Worm (Caenorhabditis elegans) whole organism, young adult: ENCODE results near the gene mcm-3AP.

ENCODE experiments used
- B0336.3 ChIP-seq: fragments of 200-800 bp; sonication (Bioruptor generic); IDR thresholded peaks from 2 replicates; pipeline ENCODE4 v1.3.6; 2022; ENCODE audit warnings: missing genetic modification characterization, missing compliant biosample characterization
- C06A6.2 ChIP-seq: fragments of 200-800 bp; sonication (Bioruptor generic); conservative IDR thresholded peaks from 2 replicates; pipeline ENCODE4 v1.3.6; 2022; ENCODE audit warnings: missing genetic modification characterization, missing compliant biosample characterization
- C17E4.6 ChIP-seq: fragments of 200-800 bp; sonication (Bioruptor generic); IDR thresholded peaks from 2 replicates; pipeline ENCODE4 v1.3.6; 2022; ENCODE audit warnings: missing genetic modification reagents, missing genetic modification characterization, missing compliant biosample characterization
- F33H1.4 ChIP-seq: fragments of 200-800 bp; sonication (Bioruptor generic); IDR thresholded peaks from 2 replicates; pipeline ENCODE4 v1.3.6; 2022; ENCODE audit warnings: missing genetic modification reagents, missing genetic modification characterization, missing compliant biosample characterization
- K11D2.4 ChIP-seq: fragments of 200-800 bp; sonication (Bioruptor generic); IDR thresholded peaks from 2 replicates; pipeline ENCODE4 v1.3.6; 2022; ENCODE audit warnings: missing genetic modification reagents, missing genetic modification characterization, missing compliant biosample characterization
- K12H6.12 ChIP-seq: fragments of 200-800 bp; sonication (Bioruptor generic); optimal IDR thresholded peaks from 2 replicates; lab custom pipeline; 2018; ENCODE audit warnings: mild to moderate bottlenecking, missing genetic modification characterization, missing compliant biosample characterization
- Y67H2A.10 ChIP-seq: fragments of 200-800 bp; sonication (Bioruptor generic); conservative IDR thresholded peaks from 2 replicates; pipeline ENCODE4 v1.3.6; 2022; ENCODE audit warnings: missing genetic modification reagents, missing genetic modification characterization, missing compliant biosample characterization
- Y79H2A.3 ChIP-seq: fragments of 200-800 bp; sonication (Bioruptor generic); conservative IDR thresholded peaks from 2 replicates; pipeline ENCODE4 v1.3.6; 2022; ENCODE audit warnings: missing genetic modification reagents, missing genetic modification characterization, missing compliant biosample characterization
- Y95B8A.8 ChIP-seq: fragments of 200-800 bp; sonication (Bioruptor generic); IDR thresholded peaks from 2 replicates; pipeline ENCODE4 v1.3.6; 2022; ENCODE audit warnings: missing genetic modification reagents, missing genetic modification characterization, missing compliant biosample characterization
- ZK185.1 ChIP-seq: sonication (generic microtip); optimal IDR thresholded peaks from 2 replicates; lab custom pipeline; 2016; ENCODE audit warnings: mild to moderate bottlenecking, missing genetic modification characterization, missing compliant biosample characterization; ENCODE audit not compliant: poor library complexity, severe bottlenecking
- aptf-2 ChIP-seq: fragments of 200-800 bp; sonication (Bioruptor generic); conservative IDR thresholded peaks from 2 replicates; pipeline ENCODE4 v1.3.6; 2022; ENCODE audit warnings: missing genetic modification reagents, missing genetic modification characterization, missing compliant biosample characterization
- athp-1 ChIP-seq: sonication (generic microtip); optimal IDR thresholded peaks from 2 replicates; lab custom pipeline; 2017; ENCODE audit warnings: mild to moderate bottlenecking, missing genetic modification characterization, missing compliant biosample characterization
- attf-6 ChIP-seq: fragments of 200-800 bp; sonication (Bioruptor generic); IDR thresholded peaks from 2 replicates; pipeline ENCODE4 v1.3.6; 2022; ENCODE audit warnings: missing genetic modification reagents, missing genetic modification characterization, missing compliant biosample characterization
- bed-2 ChIP-seq: fragments of 200-800 bp; sonication (Bioruptor generic); IDR thresholded peaks from 2 replicates; pipeline ENCODE4 v1.3.6; 2022; ENCODE audit warnings: missing genetic modification reagents, missing genetic modification characterization, missing compliant biosample characterization
- cebp-1 ChIP-seq, 2 experiments: fragments of 200-800 bp in 1 of 2; sonication (Bioruptor generic) in 1 of 2; sonication (generic microtip) in 1 of 2; IDR thresholded peaks in 1 of 2; optimal IDR thresholded peaks in 1 of 2; 2 replicates each; pipeline versions ENCODE4 v1.3.6 to Lab custom; 2017 to 2022; ENCODE audit warnings: missing compliant biosample characterization in 2 of 2, missing genetic modification characterization in 2 of 2, mild to moderate bottlenecking in 1 of 2, missing genetic modification reagents in 1 of 2, moderate library complexity in 1 of 2
- ceh-100 ChIP-seq: fragments of 200-800 bp; sonication (Bioruptor generic); IDR thresholded peaks from 2 replicates; pipeline ENCODE4 v1.3.6; 2022; ENCODE audit warnings: missing genetic modification reagents, missing genetic modification characterization, missing compliant biosample characterization
- ceh-27 ChIP-seq: fragments of 200-800 bp; sonication (Bioruptor generic); optimal IDR thresholded peaks from 2 replicates; lab custom pipeline; 2018; ENCODE audit warnings: mild to moderate bottlenecking, missing genetic modification characterization, moderate library complexity, missing compliant biosample characterization
- ceh-40 ChIP-seq: fragments of 200-800 bp; sonication (Bioruptor generic); IDR thresholded peaks from 2 replicates; pipeline ENCODE4 v1.3.6; 2022; ENCODE audit warnings: missing genetic modification characterization, missing compliant biosample characterization
- ceh-91 ChIP-seq: fragments of 200-800 bp; sonication (Bioruptor generic); IDR thresholded peaks from 2 replicates; pipeline ENCODE4 v1.3.6; 2022; ENCODE audit warnings: missing genetic modification reagents, missing genetic modification characterization, missing compliant biosample characterization
- dox-1 ChIP-seq: fragments of 200-800 bp; sonication (Bioruptor generic); IDR thresholded peaks from 2 replicates; pipeline ENCODE4 v1.3.6; 2022; ENCODE audit warnings: missing genetic modification reagents, missing genetic modification characterization, missing compliant biosample characterization
- dpl-1 ChIP-seq: fragments of 150-350 bp; optimal IDR thresholded peaks from 2 replicates; lab custom pipeline; 2014; ENCODE audit warnings: missing biosample characterization, missing genetic modification reagents, missing genetic modification characterization
- egl-44 ChIP-seq: fragments of 200-800 bp; sonication (Bioruptor generic); IDR thresholded peaks from 2 replicates; pipeline ENCODE4 v1.3.6; 2022; ENCODE audit warnings: missing genetic modification reagents, missing genetic modification characterization, missing compliant biosample characterization
- egrh-3 ChIP-seq: fragments of 200-800 bp; sonication (Bioruptor generic); IDR thresholded peaks from 2 replicates; pipeline ENCODE4 v1.3.6; 2022; ENCODE audit warnings: missing genetic modification reagents, missing genetic modification characterization, missing compliant biosample characterization
- ekl-4 ChIP-seq: fragments of 200-800 bp; sonication (Bioruptor generic); IDR thresholded peaks from 2 replicates; pipeline ENCODE4 v1.3.6; 2022; ENCODE audit warnings: missing genetic modification reagents, missing genetic modification characterization, missing compliant biosample characterization
- him-1 ChIP-seq: sonication (generic microtip); optimal IDR thresholded peaks from 2 replicates; lab custom pipeline; 2016; ENCODE audit warnings: missing genotype, missing genetic modification reagents, missing genetic modification characterization, missing compliant biosample characterization
- hmg-20 ChIP-seq: fragments of 200-800 bp; sonication (Bioruptor generic); IDR thresholded peaks from 2 replicates; pipeline ENCODE4 v1.3.6; 2022; ENCODE audit warnings: missing genetic modification reagents, missing genetic modification characterization, missing compliant biosample characterization
- hsf-1 ChIP-seq: fragments of 200-800 bp; sonication (Bioruptor generic); IDR thresholded peaks from 2 replicates; pipeline ENCODE4 v1.3.6; 2022; ENCODE audit warnings: missing genetic modification reagents, missing genetic modification characterization, missing compliant biosample characterization
- let-607 ChIP-seq, 2 experiments: fragments of 200-800 bp in 1 of 2; sonication (Bioruptor generic) in 1 of 2; sonication (generic microtip) in 1 of 2; optimal IDR thresholded peaks; 2 replicates each; lab custom pipeline; 2016 to 2018; ENCODE audit warnings: mild to moderate bottlenecking in 2 of 2, missing compliant biosample characterization in 2 of 2, missing genetic modification characterization in 2 of 2, moderate library complexity in 2 of 2, missing genotype in 1 of 2
- lin-26 ChIP-seq: fragments of 200-800 bp; sonication (Bioruptor generic); IDR thresholded peaks from 2 replicates; pipeline ENCODE4 v1.3.6; 2022; ENCODE audit warnings: missing genetic modification reagents, missing genetic modification characterization, missing compliant biosample characterization
- lin-40 ChIP-seq: sonication (generic microtip); optimal IDR thresholded peaks from 2 replicates; lab custom pipeline; 2016; ENCODE audit warnings: missing genetic modification characterization, mild to moderate bottlenecking, missing compliant biosample characterization, missing genotype, missing genetic modification reagents
- lir-1 ChIP-seq: fragments of 200-800 bp; sonication (Bioruptor generic); conservative IDR thresholded peaks from 2 replicates; pipeline ENCODE4 v1.3.6; 2022; ENCODE audit warnings: missing genetic modification reagents, missing genetic modification characterization, missing compliant biosample characterization
- lsl-1 ChIP-seq: fragments of 200-800 bp; sonication (Bioruptor generic); optimal IDR thresholded peaks from 2 replicates; lab custom pipeline; 2018; ENCODE audit warnings: mild to moderate bottlenecking, missing genetic modification characterization, moderate library complexity, missing compliant biosample characterization
- madf-3 ChIP-seq: fragments of 200-800 bp; sonication (Bioruptor generic); IDR thresholded peaks from 2 replicates; pipeline ENCODE4 v1.3.6; 2022; ENCODE audit warnings: missing genetic modification reagents, missing genetic modification characterization, missing compliant biosample characterization
- madf-6 ChIP-seq: fragments of 200-800 bp; sonication (Bioruptor generic); IDR thresholded peaks from 2 replicates; pipeline ENCODE4 v1.3.6; 2022; ENCODE audit warnings: missing genetic modification reagents, missing genetic modification characterization, missing compliant biosample characterization
- madf-8 ChIP-seq: fragments of 200-800 bp; sonication (Bioruptor generic); conservative IDR thresholded peaks from 2 replicates; pipeline ENCODE4 v1.3.6; 2022; ENCODE audit warnings: missing genetic modification reagents, missing genetic modification characterization, missing compliant biosample characterization
- mcd-1 ChIP-seq: fragments of 200-800 bp; sonication (Bioruptor generic); IDR thresholded peaks from 2 replicates; pipeline ENCODE4 v1.3.6; 2022; ENCODE audit warnings: missing genetic modification reagents, missing genetic modification characterization, missing compliant biosample characterization
- nfyb-1 ChIP-seq: fragments of 200-800 bp; sonication (Bioruptor generic); IDR thresholded peaks from 2 replicates; pipeline ENCODE4 v1.3.6; 2022; ENCODE audit warnings: missing genetic modification reagents, missing genetic modification characterization, missing compliant biosample characterization
- nhr-80 ChIP-seq: sonication (generic microtip); optimal IDR thresholded peaks from 2 replicates; lab custom pipeline; 2016; ENCODE audit warnings: missing genetic modification characterization, missing compliant biosample characterization
- pbrm-1 ChIP-seq: fragments of 200-800 bp; sonication (Bioruptor generic); IDR thresholded peaks from 2 replicates; pipeline ENCODE4 v1.3.6; 2022; ENCODE audit warnings: missing genetic modification reagents, missing genetic modification characterization, missing compliant biosample characterization
- rcor-1 ChIP-seq: fragments of 200-800 bp; sonication (Bioruptor generic); IDR thresholded peaks from 2 replicates; pipeline ENCODE4 v1.3.6; 2022; ENCODE audit warnings: missing genetic modification reagents, missing genetic modification characterization, missing compliant biosample characterization
- tlf-1 ChIP-seq: fragments of 200-800 bp; sonication (Bioruptor generic); optimal IDR thresholded peaks from 2 replicates; lab custom pipeline; 2018; ENCODE audit warnings: mild to moderate bottlenecking, missing genetic modification characterization, missing compliant biosample characterization
- ztf-6 ChIP-seq: fragments of 200-800 bp; sonication (Bioruptor generic); IDR thresholded peaks from 2 replicates; pipeline ENCODE4 v1.3.6; 2022; ENCODE audit warnings: missing genetic modification reagents, missing genetic modification characterization, missing compliant biosample characterization

Gene mcm-3AP

DNA sequence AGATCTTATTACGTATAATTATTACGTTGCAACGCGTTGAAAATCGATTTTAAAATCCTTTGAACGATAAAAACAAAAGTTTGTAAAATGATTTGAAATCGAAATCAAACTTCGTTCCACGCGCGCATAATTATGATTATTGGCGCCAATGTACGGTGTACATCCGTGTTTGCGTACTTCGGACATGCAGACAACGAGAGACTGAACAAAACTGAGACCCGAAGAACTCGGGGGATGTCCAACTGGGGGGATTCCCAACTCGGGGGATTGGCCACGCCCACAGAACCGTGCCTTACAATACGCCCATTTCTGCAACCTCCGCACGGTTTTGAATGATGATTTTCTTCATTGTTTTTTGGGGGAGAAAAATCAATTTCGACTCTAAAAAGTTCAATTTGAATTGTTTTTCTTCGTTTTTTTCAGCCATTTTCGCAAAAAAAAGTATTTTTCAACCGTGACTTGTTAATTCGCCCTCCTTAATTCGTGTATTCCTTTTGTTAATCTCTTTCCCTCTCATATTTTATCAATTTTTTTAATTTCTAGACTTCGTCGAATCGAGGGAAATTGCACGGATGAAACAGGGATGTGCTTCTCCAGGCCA lies 1.5 kb upstream of the mcm-3AP start, which contains the start of gene F20D12.12 (continued):
- TF ChIP-seq B0336.3 (peak; percentile 60), lir-1 (GFP tag; lab: Robert Waterston, UW) (peak; percentile 72), athp-1 (tag; lab: Kevin White, UChicago) (peak; percentile 65), rcor-1 (GFP tag; lab: Robert Waterston, UW) (peak; percentile 96), dpl-1 (GFP tag; lab: Kevin White, UChicago) (peak; percentile 67), egrh-3 (GFP tag; lab: Robert Waterston, UW) (peak; percentile 83), madf-6 (GFP tag; lab: Robert Waterston, UW) (peak; percentile 96), C06A6.2 (GFP tag; lab: Robert Waterston, UW) (peak; percentile 88), C17E4.6 (peak; percentile 76), K11D2.4 (GFP tag; lab: Robert Waterston, UW) (peak; percentile 91), lin-40 (tag; lab: Kevin White, UChicago) (peak; percentile 71), K12H6.12 (tag; lab: Kevin White, UChicago) (peak; percentile 49), aptf-2 (peak; percentile 97), dox-1 (GFP tag; lab: Robert Waterston, UW) (peak; percentile 97), madf-8 (GFP tag; lab: Robert Waterston, UW) (peak; percentile 91), nfyb-1 (GFP tag; lab: Robert Waterston, UW) (peak; percentile 96), Y95B8A.8 (GFP tag; lab: Robert Waterston, UW) (peak; percentile 97), ceh-100 (peak; percentile 99), F33H1.4 (GFP tag; lab: Robert Waterston, UW) (peak; percentile 88), attf-6 (GFP tag; lab: Robert Waterston, UW) (peak; percentile 75), ztf-6 (GFP tag; lab: Robert Waterston, UW) (peak; percentile 75; the same call in 1 of the 2 replicates), hsf-1 (GFP tag; lab: Robert Waterston, UW) (peak; percentile 88), ekl-4 (GFP tag; lab: Robert Waterston, UW) (peak; percentile 90), Y79H2A.3 (peak; percentile 90), cebp-1 (GFP tag; IDR thresholded peaks at IDR 0.05; lab: Robert Waterston, UW) (peak; percentile 71), cebp-1 (tag; optimal IDR thresholded peaks at IDR 0.05; lab: Kevin White, UChicago) (peak; percentile 75), ZK185.1 (peak; percentile 51), madf-3 (GFP tag; lab: Robert Waterston, UW) (peak; percentile 90), ceh-91 (GFP tag; lab: Robert Waterston, UW) (peak; percentile 97), Y67H2A.10 (GFP tag; lab: Robert Waterston, UW) (peak; percentile 86), him-1 (peak; percentile 23), egl-44 (GFP tag; lab: Robert Waterston, UW) (peak; percentile 47; the same call in 1 of the 2 replicates), pbrm-1 (GFP tag; lab: Robert Waterston, UW) (peak; percentile 93), nhr-80 (tag; lab: Kevin White, UChicago) (peak; percentile 48), hmg-20 (peak; percentile 27; the same call in 1 of the 2 replicates), lin-26 (GFP tag; lab: Robert Waterston, UW) (peak; percentile 84), mcd-1 (GFP tag; lab: Robert Waterston, UW) (peak; percentile 88), tlf-1 (GFP tag; lab: Kevin White, UChicago) (peak; percentile 69), ceh-40 (GFP tag; lab: Robert Waterston, UW) (0 out of 2 replicates have a peak, but pooled peaks have one; percentile 40), ceh-27 (GFP tag; lab: Kevin White, UChicago) (peak; percentile 83), let-607 (tag; optimal IDR thresholded peaks at IDR 0.05; lab: Kevin White, UChicago) (peak in 1 of 2 experiments; percentile 47), bed-2 (GFP tag; lab: Robert Waterston, UW) (peak; percentile 91), lsl-1 (GFP tag; lab: Kevin White, UChicago) (peak; percentile 87)
